Fruit fly (Drosophila melanogaster): Measurements from ENCODE around the gene Mcm3.

Gene Mcm3

dm6 chrX:5339970-5340369 is 16.3 kb downstream of the Mcm3 start, which contains the start of gene SK (continued):
- TF ChIP-seq pros (GFP tag; optimal IDR thresholded peaks at IDR 0.05), result no peak
- peak; percentile 65 for TF ChIP-seq CG13894 (tag; optimal IDR thresholded peaks at IDR 0.05)
- peak; percentile 75 for TF ChIP-seq Jarid2 (GFP tag; optimal IDR thresholded peaks at IDR 0.05)
- peak; percentile 65 for TF ChIP-seq CG11504 (tag; optimal IDR thresholded peaks at IDR 0.05)
- TF ChIP-seq so (GFP tag; IDR thresholded peaks at IDR 0.05), result 0 out of 3 replicates have a peak, but pooled peaks have one; percentile 10
- peak; percentile 67 for TF ChIP-seq Med (GFP tag)
- peak; percentile 71 for TF ChIP-seq CG10209 (GFP tag; optimal IDR thresholded peaks at IDR 0.05)
- TF ChIP-seq ci (GFP tag; IDR thresholded peaks at IDR 0.05), result peak; percentile 72; the same call in 2 of the 3 replicates
- peak; percentile 4 for TF ChIP-seq scrt (GFP tag; optimal IDR thresholded peaks at IDR 0.05)
- TF ChIP-seq Hmr (GFP tag; optimal IDR thresholded peaks at IDR 0.05), result peak; percentile 2
- TF ChIP-seq cg (GFP tag; optimal IDR thresholded peaks at IDR 0.05), result peak; percentile 27
- 0 out of 2 replicates have a peak, but pooled peaks have one; percentile 23 for TF ChIP-seq unc-4 (GFP tag; IDR thresholded peaks at IDR 0.05; ENCODE audit: partially characterized antibody)
- TF ChIP-seq bbx (GFP tag; IDR thresholded peaks at IDR 0.05; ENCODE audit: partially characterized antibody), result no peak
- no peak for TF ChIP-seq CG9817 (tag; optimal IDR thresholded peaks at IDR 0.05)
- peak; percentile 97 for TF ChIP-seq Deaf1 (tag; optimal IDR thresholded peaks at IDR 0.05)
- peak; percentile 80 for TF ChIP-seq crol (GFP tag; IDR thresholded peaks at IDR 0.05)
- TF ChIP-seq gro (GFP tag; optimal IDR thresholded peaks at IDR 0.05), result no peak
- peak; percentile 71 for TF ChIP-seq sr (GFP tag; IDR thresholded peaks at IDR 0.05)
- TF ChIP-seq CG15514 (GFP tag; optimal IDR thresholded peaks at IDR 0.05), result peak; percentile 10
- 0 out of 3 replicates have a peak, but pooled peaks have one; percentile 16 for TF ChIP-seq HLH4C (GFP tag; IDR thresholded peaks at IDR 0.05; ENCODE audit: partially characterized antibody)
- no peak for TF ChIP-seq Myb (GFP tag; optimal IDR thresholded peaks at IDR 0.05)
- 0 out of 2 replicates have a peak, but pooled peaks have one; percentile 19 for TF ChIP-seq vvl (GFP tag; IDR thresholded peaks at IDR 0.05)
- no peak for TF ChIP-seq Ets65A (GFP tag)
- peak; percentile 31 for TF ChIP-seq abd-A (tag; optimal IDR thresholded peaks at IDR 0.05)
- TF ChIP-seq Bgb (GFP tag; IDR thresholded peaks at IDR 0.05; ENCODE audit: partially characterized antibody), result peak; percentile 42; the same call in 1 of the 2 replicates
- TF ChIP-seq eve (GFP tag; optimal IDR thresholded peaks at IDR 0.05), result no peak
- no peak for TF ChIP-seq org-1 (GFP tag; optimal IDR thresholded peaks at IDR 0.05)
- TF ChIP-seq CG17385 (GFP tag; optimal IDR thresholded peaks at IDR 0.05), result peak; percentile 84
- no peak for TF ChIP-seq Optix (GFP tag; IDR thresholded peaks at IDR 0.05)

DNA sequence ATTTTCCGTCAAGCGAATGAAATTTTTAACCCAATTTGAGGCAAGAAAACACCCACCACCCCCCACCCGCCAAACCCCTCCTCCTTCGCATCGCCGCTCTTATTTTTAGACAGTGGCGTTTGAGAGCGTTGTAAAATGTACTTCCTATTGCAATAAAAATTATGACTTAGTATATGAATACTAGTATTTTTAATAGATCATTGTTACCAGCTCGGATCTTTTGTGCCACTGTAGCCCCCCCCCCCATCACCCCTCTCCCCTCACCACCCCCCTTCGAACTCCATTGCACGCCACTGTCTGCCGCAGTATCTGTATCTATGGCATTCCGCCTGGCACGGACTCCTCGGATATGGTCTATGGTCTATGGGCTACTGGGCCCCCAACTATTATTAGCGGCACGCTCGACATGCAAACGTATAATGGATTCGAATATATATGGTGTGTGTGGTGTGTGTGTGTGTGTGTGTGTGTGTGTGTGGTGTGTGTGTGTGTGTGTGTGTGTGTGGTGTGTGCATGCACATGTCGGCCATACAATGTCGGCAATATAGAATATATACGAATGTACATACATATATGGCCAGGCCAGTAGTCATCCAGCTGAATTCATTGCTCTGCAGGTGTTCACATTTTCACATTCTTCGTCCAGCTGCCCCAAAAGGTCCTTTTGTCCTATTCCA is 26.4 kb downstream of the Mcm3 start:
- TF ChIP-seq CG32532 (GFP tag; IDR thresholded peaks at IDR 0.05) (no peak), grau (tag; optimal IDR thresholded peaks at IDR 0.05) (peak; percentile 15), klu (GFP tag; IDR thresholded peaks at IDR 0.05) (0 out of 2 replicates have a peak, but pooled peaks have one; percentile 23), D (optimal IDR thresholded peaks at IDR 0.05) (no peak), D (GFP tag; optimal IDR thresholded peaks at IDR 0.05) (peak; percentile 15), Optix (GFP tag; IDR thresholded peaks at IDR 0.05) (0 out of 3 replicates have a peak, but pooled peaks have one; percentile 17), dmrt99B (tag; optimal IDR thresholded peaks at IDR 0.05) (peak; percentile 38), pho (GFP tag; optimal IDR thresholded peaks at IDR 0.05) (no peak), ssp (GFP tag; IDR thresholded peaks at IDR 0.05) (peak; percentile 40), Sox102F (GFP tag; optimal IDR thresholded peaks at IDR 0.05) (peak; percentile 63), CG10366 (GFP tag; IDR thresholded peaks at IDR 0.05) (peak; percentile 33), crol (GFP tag; IDR thresholded peaks at IDR 0.05) (peak; percentile 50; the same call in 1 of the 2 replicates), Dfd (GFP tag; optimal IDR thresholded peaks at IDR 0.05) (peak in 1 of 2 experiments; percentile 76), Gug (GFP tag; IDR thresholded peaks at IDR 0.05) (peak; percentile 41; the same call in 1 of the 4 replicates), CG18764 (GFP tag; optimal IDR thresholded peaks at IDR 0.05) (no peak), CG11456 (GFP tag; IDR thresholded peaks at IDR 0.05) (0 out of 3 replicates have a peak, but pooled peaks have one; percentile 46), sisA (GFP tag; IDR thresholded peaks at IDR 0.05) (peak; percentile 63), phol (tag; optimal IDR thresholded peaks at IDR 0.05) (peak; percentile 39), fd96Cb (tag; optimal IDR thresholded peaks at IDR 0.05) (peak; percentile 41), CG16813 (GFP tag; IDR thresholded peaks at IDR 0.05; ENCODE audit: partially characterized antibody) (no peak), Hr51 (GFP tag; optimal IDR thresholded peaks at IDR 0.05) (peak in 1 of 2 experiments; percentile 23), trem (tag; optimal IDR thresholded peaks at IDR 0.05) (no peak)
